Worm (Caenorhabditis elegans): ENCODE measurements around the gene ctr-9.

- TF ChIP-seq ama-1 (optimal IDR thresholded peaks at IDR 0.05) (no peak), fkh-10 (GFP tag; optimal IDR thresholded peaks at IDR 0.05) (no peak), nhr-12 (tag; optimal IDR thresholded peaks at IDR 0.05) (no peak), lin-39 (tag; optimal IDR thresholded peaks at IDR 0.05) (no peak), nhr-77 (tag; optimal IDR thresholded peaks at IDR 0.05) (no peak), elt-3 (tag; optimal IDR thresholded peaks at IDR 0.05) (no peak), nhr-28 (tag; optimal IDR thresholded peaks at IDR 0.05) (no peak)
Measured at ce11 chrIII:9453962-9454361, 37.2 kb upstream of the ctr-9 start, which contains the start of gene F54C8.7.

Measured in whole organism, L3 larva.